Worm (Caenorhabditis elegans): ENCODE measurements around the gene nspc-15.

- TF ChIP-seq ama-1 (optimal IDR thresholded peaks at IDR 0.05) (no peak), Y116A8C.19 (tag; optimal IDR thresholded peaks at IDR 0.05; ENCODE audit: borderline replicate concordance) (no peak), dsc-1 (tag; optimal IDR thresholded peaks at IDR 0.05) (no peak), dpl-1 (GFP tag; optimal IDR thresholded peaks at IDR 0.05) (no peak), nhr-77 (tag; optimal IDR thresholded peaks at IDR 0.05) (no peak), lsy-2 (tag; optimal IDR thresholded peaks at IDR 0.05) (no peak), nhr-237 (tag; optimal IDR thresholded peaks at IDR 0.05) (no peak), nhr-11 (tag; optimal IDR thresholded peaks at IDR 0.05) (no peak), ceh-90 (tag; optimal IDR thresholded peaks at IDR 0.05) (no peak), mab-9 (GFP tag; IDR thresholded peaks at IDR 0.05) (no peak)
These were observed 39.2 kb upstream of the nspc-15 start, which contains the start of gene F17A2.13 for ce11 chrX:12321357-12321756.
